Worm (Caenorhabditis elegans): ENCODE data around the gene exp-1.

DNA sequence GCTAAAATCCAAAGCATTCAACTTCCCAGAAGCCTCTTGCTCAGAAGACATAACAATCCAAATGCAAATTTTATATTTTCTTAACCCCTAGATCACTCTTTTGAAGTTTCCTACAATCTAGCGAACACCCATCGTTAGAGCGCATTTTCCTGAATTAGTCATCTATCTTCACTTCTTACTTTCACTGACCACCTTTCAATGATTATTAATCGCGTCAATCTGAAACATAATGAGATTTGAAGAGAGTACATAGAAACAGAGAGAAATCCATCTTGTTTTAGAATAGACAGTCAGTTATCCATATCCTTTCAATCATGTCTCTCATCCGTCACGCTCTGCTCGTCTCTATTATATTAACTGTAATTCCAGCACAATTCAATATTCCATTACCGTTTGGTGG is 10.3 kb upstream of the exp-1 start, which contains the start of gene F40H3.3:
- TF ChIP-seq egl-27 (tag; optimal IDR thresholded peaks at IDR 0.05) (no peak), dpl-1 (GFP tag; optimal IDR thresholded peaks at IDR 0.05) (no peak), nhr-237 (tag; optimal IDR thresholded peaks at IDR 0.05) (no peak), daf-16 (GFP tag; optimal IDR thresholded peaks at IDR 0.05) (no peak), daf-16 (tag; optimal IDR thresholded peaks at IDR 0.05) (no peak), daf-12 (tag; optimal IDR thresholded peaks at IDR 0.05) (no peak), F49E8.2 (tag; optimal IDR thresholded peaks at IDR 0.05; ENCODE audit: borderline replicate concordance) (no peak), lin-13 (GFP tag; optimal IDR thresholded peaks at IDR 0.05) (no peak), T26A8.4 (GFP tag; IDR thresholded peaks at IDR 0.05) (no peak), aly-2 (tag; optimal IDR thresholded peaks at IDR 0.05) (no peak), aha-1 (tag) (no peak), ZK546.5 (tag; optimal IDR thresholded peaks at IDR 0.05) (no peak)

Measured in whole organism, L4 larva.